Fruit fly (Drosophila melanogaster): ENCODE measurements around the gene Nnk.

- TF ChIP-seq CTCF (optimal IDR thresholded peaks at IDR 0.05): no peak
- TF ChIP-seq CG8478 (optimal IDR thresholded peaks at IDR 0.05): no peak
Observed at dm6 chr3R:17814191-17814923, 9.3 kb upstream of the Nnk start.

Data from S2 (cell line).